Fruit fly (Drosophila melanogaster): Measurements from ENCODE around the gene CtIP.

CtIP gene

dm6 chr3L:20470991-20471498 lies 35.0 kb downstream of the CtIP start (continued):
- TF ChIP-seq p53 (GFP tag; optimal IDR thresholded peaks at IDR 0.05) = no peak
- TF ChIP-seq croc (GFP tag; conservative IDR thresholded peaks at IDR 0.05) = peak; percentile 13; the same call in 1 of the 3 replicates
- no peak for TF ChIP-seq CG7271 (tag; optimal IDR thresholded peaks at IDR 0.05)
- TF ChIP-seq CG13287 (GFP tag; IDR thresholded peaks at IDR 0.05; ENCODE audit: partially characterized antibody) = no peak
- no peak for TF ChIP-seq CG12299 (tag; optimal IDR thresholded peaks at IDR 0.05)
- peak; percentile 3 for TF ChIP-seq tio (GFP tag; optimal IDR thresholded peaks at IDR 0.05)
- TF ChIP-seq CG1832 (GFP tag; optimal IDR thresholded peaks at IDR 0.05) = no peak
- TF ChIP-seq B-H2 (GFP tag; optimal IDR thresholded peaks at IDR 0.05) = no peak
- TF ChIP-seq CG18764 (GFP tag; optimal IDR thresholded peaks at IDR 0.05) = peak; percentile 17
- peak; percentile 70 for TF ChIP-seq odd (GFP tag; optimal IDR thresholded peaks at IDR 0.05)
- TF ChIP-seq Dip2 (GFP tag; IDR thresholded peaks at IDR 0.05) = no peak
- no peak for TF ChIP-seq knrl (GFP tag; IDR thresholded peaks at IDR 0.05; ENCODE audit: partially characterized antibody)
- TF ChIP-seq CG30020 (tag; optimal IDR thresholded peaks at IDR 0.05) = no peak
- no peak for TF ChIP-seq Lpt (GFP tag; optimal IDR thresholded peaks at IDR 0.05)
- TF ChIP-seq CG2129 (GFP tag; IDR thresholded peaks at IDR 0.05; ENCODE audit: partially characterized antibody) = no peak
- TF ChIP-seq CG5180 (GFP tag; optimal IDR thresholded peaks at IDR 0.05) = peak; percentile 81
- no peak for TF ChIP-seq CG9437 (GFP tag; optimal IDR thresholded peaks at IDR 0.05)
- TF ChIP-seq CG34224 (GFP tag; IDR thresholded peaks at IDR 0.05; ENCODE audit: partially characterized antibody) = no peak
- TF ChIP-seq ind (GFP tag; optimal IDR thresholded peaks at IDR 0.05) = peak; percentile 32
- TF ChIP-seq Vsx1 (GFP tag; optimal IDR thresholded peaks at IDR 0.05) = peak; percentile 55
- TF ChIP-seq CG6654 (GFP tag; optimal IDR thresholded peaks at IDR 0.05) = peak; percentile 15
- TF ChIP-seq jigr1 (GFP tag; IDR thresholded peaks at IDR 0.05) = no peak
- TF ChIP-seq CG43689 (GFP tag; IDR thresholded peaks at IDR 0.05) = peak; percentile 37; the same call in 1 of the 2 replicates
- TF ChIP-seq Hr51 (GFP tag; optimal IDR thresholded peaks at IDR 0.05) = peak in 1 of 2 experiments; percentile 70
- TF ChIP-seq CG9727 (GFP tag; optimal IDR thresholded peaks at IDR 0.05) = peak; percentile 24
- TF ChIP-seq CG18011 (GFP tag; optimal IDR thresholded peaks at IDR 0.05) = no peak
- TF ChIP-seq sob (GFP tag; IDR thresholded peaks at IDR 0.05) = peak; percentile 52
- TF ChIP-seq CG3407 (GFP tag; optimal IDR thresholded peaks at IDR 0.05) = peak; percentile 21
- no peak for TF ChIP-seq H15 (GFP tag; IDR thresholded peaks at IDR 0.05)
- no peak for TF ChIP-seq CG17612 (GFP tag; IDR thresholded peaks at IDR 0.05)
- no peak for TF ChIP-seq CG13123 (GFP tag; optimal IDR thresholded peaks at IDR 0.05)
- TF ChIP-seq Spps (tag; optimal IDR thresholded peaks at IDR 0.05) = no peak
- peak; percentile 6 for TF ChIP-seq CG18476 (GFP tag; optimal IDR thresholded peaks at IDR 0.05)
- no peak for TF ChIP-seq trh (GFP tag; optimal IDR thresholded peaks at IDR 0.05)
- TF ChIP-seq CG5245 (GFP tag; optimal IDR thresholded peaks at IDR 0.05) = peak; percentile 46
- no peak for TF ChIP-seq pho (GFP tag; optimal IDR thresholded peaks at IDR 0.05)
- TF ChIP-seq pnt (GFP tag; optimal IDR thresholded peaks at IDR 0.05) = no peak
- peak; percentile 29 for TF ChIP-seq CG10654 (GFP tag; optimal IDR thresholded peaks at IDR 0.05)
- TF ChIP-seq pzg (GFP tag; optimal IDR thresholded peaks at IDR 0.05) = no peak
- TF ChIP-seq stc (GFP tag; IDR thresholded peaks at IDR 0.05) = peak; percentile 60
- peak; percentile 34 for TF ChIP-seq CG12942 (GFP tag; optimal IDR thresholded peaks at IDR 0.05)
- TF ChIP-seq CG9215 (GFP tag; IDR thresholded peaks at IDR 0.05) = no peak
- TF ChIP-seq CG11085 (GFP tag; IDR thresholded peaks at IDR 0.05) = no peak
- TF ChIP-seq kah (GFP tag; optimal IDR thresholded peaks at IDR 0.05) = peak; percentile 65
- TF ChIP-seq chif (GFP tag; optimal IDR thresholded peaks at IDR 0.05) = no peak
- peak; percentile 76 for TF ChIP-seq Med (GFP tag)
- no peak for TF ChIP-seq ERR (GFP tag; optimal IDR thresholded peaks at IDR 0.05)
- TF ChIP-seq sisA (GFP tag; IDR thresholded peaks at IDR 0.05) = peak; percentile 44; the same call in 1 of the 2 replicates
- TF ChIP-seq Ptx1 (GFP tag; IDR thresholded peaks at IDR 0.05) = peak; percentile 12; the same call in 1 of the 2 replicates
- no peak for TF ChIP-seq Stat92E (GFP tag; optimal IDR thresholded peaks at IDR 0.05)
